Fruit fly (Drosophila melanogaster): ENCODE data around the gene glo.

The glo gene

DNA sequence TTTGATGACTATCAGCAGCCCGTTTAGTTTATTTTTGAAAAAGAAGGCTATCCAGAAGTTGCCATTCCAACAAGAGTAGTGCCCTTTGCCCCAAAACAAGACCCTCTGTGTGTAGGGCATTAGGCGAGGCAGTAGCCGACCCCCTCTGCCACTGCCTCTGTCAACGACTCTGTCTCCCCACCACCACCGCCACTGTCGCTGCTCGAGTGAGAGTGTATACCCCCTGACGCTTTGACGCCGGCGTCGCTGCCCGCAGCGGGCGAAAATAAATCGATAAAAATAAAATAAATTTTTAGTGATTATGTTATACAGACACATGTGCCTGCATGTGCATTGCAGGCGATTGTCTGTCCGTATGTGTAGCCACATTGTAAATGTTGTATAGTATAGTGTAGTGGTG, 42.2 kb downstream of the glo start:
- TF ChIP-seq lola (GFP tag; optimal IDR thresholded peaks at IDR 0.05) = no peak
- TF ChIP-seq foxo (GFP tag; optimal IDR thresholded peaks at IDR 0.05) = peak in 1 of 2 experiments; percentile 2

DNA sequence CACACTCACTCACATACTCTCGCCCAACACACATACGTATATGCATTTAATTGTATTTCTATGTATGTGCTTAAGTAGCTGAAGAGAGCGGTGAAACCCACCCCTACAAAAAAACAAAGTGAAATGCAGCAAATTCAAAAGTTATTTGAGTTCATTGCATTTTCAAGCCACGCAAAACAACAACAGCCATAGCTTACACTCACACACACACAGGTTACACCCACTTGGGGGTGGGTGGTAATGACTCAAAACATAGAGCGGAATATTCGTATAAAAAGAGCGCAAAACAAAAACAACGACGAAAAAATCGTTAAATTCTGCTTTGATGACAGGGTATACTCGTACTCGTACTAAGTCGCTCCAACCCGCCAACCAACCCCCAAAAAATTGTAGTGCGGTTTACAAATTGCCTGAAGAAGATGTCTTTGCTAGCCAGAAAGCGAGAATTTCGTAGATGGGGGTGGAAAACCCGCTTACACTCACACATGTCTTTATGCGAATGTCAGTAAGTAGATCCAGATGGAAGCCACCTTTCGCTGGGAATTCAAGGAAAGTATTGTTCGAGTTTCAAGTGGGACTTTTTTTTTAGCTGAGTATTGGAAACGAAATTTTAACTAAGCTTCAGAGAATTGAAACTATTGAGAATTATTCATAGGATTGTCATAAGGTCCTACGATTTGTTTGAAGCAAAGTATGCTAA, 43.0 kb downstream of the glo start:
- no peak for TF ChIP-seq CG9705 (GFP tag; optimal IDR thresholded peaks at IDR 0.05)
- TF ChIP-seq dmrt93B (GFP tag; optimal IDR thresholded peaks at IDR 0.05) = no peak
- no peak for TF ChIP-seq fru (GFP tag; optimal IDR thresholded peaks at IDR 0.05)
- no peak for TF ChIP-seq CrebA (GFP tag; optimal IDR thresholded peaks at IDR 0.05; ENCODE audit: borderline replicate concordance)
- peak; percentile 14 for TF ChIP-seq Vsx2 (GFP tag; optimal IDR thresholded peaks at IDR 0.05; ENCODE audit: partially characterized antibody)
- TF ChIP-seq usp (GFP tag; optimal IDR thresholded peaks at IDR 0.05) = no peak
- TF ChIP-seq woc (GFP tag; optimal IDR thresholded peaks at IDR 0.05) = no peak

dm6 chr3R:11775207-11775606, 44.0 kb downstream of the glo start:
- no peak for TF ChIP-seq usp (GFP tag; optimal IDR thresholded peaks at IDR 0.05)
- no peak for TF ChIP-seq ey (GFP tag; optimal IDR thresholded peaks at IDR 0.05)
- no peak for TF ChIP-seq br (GFP tag; optimal IDR thresholded peaks at IDR 0.05)
- no peak for TF ChIP-seq Hr78 (GFP tag; optimal IDR thresholded peaks at IDR 0.05)
- TF ChIP-seq HLH106 (tag; optimal IDR thresholded peaks at IDR 0.05) = no peak
- no peak for TF ChIP-seq brk (GFP tag; optimal IDR thresholded peaks at IDR 0.05)
- TF ChIP-seq N (GFP tag; optimal IDR thresholded peaks at IDR 0.05) = no peak
- no peak for TF ChIP-seq Rel (GFP tag; optimal IDR thresholded peaks at IDR 0.05)
- no peak for TF ChIP-seq Rel (tag; optimal IDR thresholded peaks at IDR 0.05)

dm6 chr3R:11773999-11774397, 45.2 kb downstream of the glo start:
- TF ChIP-seq Hr78 (GFP tag; optimal IDR thresholded peaks at IDR 0.05) (no peak), CG9705 (GFP tag; optimal IDR thresholded peaks at IDR 0.05) (no peak), CrebA (GFP tag; optimal IDR thresholded peaks at IDR 0.05; ENCODE audit: borderline replicate concordance) (no peak), sv (GFP tag; optimal IDR thresholded peaks at IDR 0.05) (no peak), usp (GFP tag; optimal IDR thresholded peaks at IDR 0.05) (no peak), lola (GFP tag; optimal IDR thresholded peaks at IDR 0.05) (no peak), N (GFP tag; optimal IDR thresholded peaks at IDR 0.05) (no peak), woc (GFP tag; optimal IDR thresholded peaks at IDR 0.05) (peak; percentile 40), Rel (GFP tag; optimal IDR thresholded peaks at IDR 0.05) (no peak), Rel (tag; optimal IDR thresholded peaks at IDR 0.05) (no peak), h (GFP tag; optimal IDR thresholded peaks at IDR 0.05) (peak; percentile 39), GATAd (GFP tag; optimal IDR thresholded peaks at IDR 0.05) (no peak), Hnf4 (GFP tag; optimal IDR thresholded peaks at IDR 0.05) (peak; percentile 5), Mio (GFP tag; optimal IDR thresholded peaks at IDR 0.05) (no peak), OdsH (GFP tag; optimal IDR thresholded peaks at IDR 0.05) (peak; percentile 52), brk (GFP tag; optimal IDR thresholded peaks at IDR 0.05) (no peak), tai (GFP tag; optimal IDR thresholded peaks at IDR 0.05) (no peak), Dif (GFP tag; optimal IDR thresholded peaks at IDR 0.05; ENCODE audit: partially characterized antibody) (no peak), br (GFP tag; optimal IDR thresholded peaks at IDR 0.05) (no peak), sage (GFP tag; optimal IDR thresholded peaks at IDR 0.05) (no peak), fru (GFP tag; optimal IDR thresholded peaks at IDR 0.05) (peak; percentile 55), Myc (optimal IDR thresholded peaks at IDR 0.05) (no peak), Vsx2 (GFP tag; optimal IDR thresholded peaks at IDR 0.05; ENCODE audit: partially characterized antibody) (no peak), Jra (GFP tag; optimal IDR thresholded peaks at IDR 0.05) (no peak), Sp1 (GFP tag; optimal IDR thresholded peaks at IDR 0.05) (peak; percentile 70), ey (GFP tag; optimal IDR thresholded peaks at IDR 0.05) (peak; percentile 42), foxo (GFP tag; optimal IDR thresholded peaks at IDR 0.05) (peak in 1 of 2 experiments; percentile 62), dmrt93B (GFP tag; optimal IDR thresholded peaks at IDR 0.05) (no peak), HLH106 (tag; optimal IDR thresholded peaks at IDR 0.05) (peak; percentile 59), pan (optimal IDR thresholded peaks at IDR 0.05) (no peak), psq (GFP tag; optimal IDR thresholded peaks at IDR 0.05) (no peak), dl (GFP tag; optimal IDR thresholded peaks at IDR 0.05; ENCODE audit: insufficient read depth in 1 of 2, partially characterized antibody in 2 of 2) (no peak), jim (GFP tag; optimal IDR thresholded peaks at IDR 0.05) (no peak), Dfd (GFP tag; optimal IDR thresholded peaks at IDR 0.05) (no peak), rgr (GFP tag; optimal IDR thresholded peaks at IDR 0.05) (peak; percentile 20), dsf (GFP tag; optimal IDR thresholded peaks at IDR 0.05; ENCODE audit: borderline replicate concordance) (no peak), Hr83 (GFP tag; optimal IDR thresholded peaks at IDR 0.05; ENCODE audit: poor library complexity, severe bottlenecking) (no peak), Abd-B (GFP tag; optimal IDR thresholded peaks at IDR 0.05) (no peak), CG32264 (GFP tag; optimal IDR thresholded peaks at IDR 0.05) (no peak)

Data from whole organism, wandering third instar larva.